Worm (Caenorhabditis elegans): ENCODE results near the gene rpl-32.

DNA sequence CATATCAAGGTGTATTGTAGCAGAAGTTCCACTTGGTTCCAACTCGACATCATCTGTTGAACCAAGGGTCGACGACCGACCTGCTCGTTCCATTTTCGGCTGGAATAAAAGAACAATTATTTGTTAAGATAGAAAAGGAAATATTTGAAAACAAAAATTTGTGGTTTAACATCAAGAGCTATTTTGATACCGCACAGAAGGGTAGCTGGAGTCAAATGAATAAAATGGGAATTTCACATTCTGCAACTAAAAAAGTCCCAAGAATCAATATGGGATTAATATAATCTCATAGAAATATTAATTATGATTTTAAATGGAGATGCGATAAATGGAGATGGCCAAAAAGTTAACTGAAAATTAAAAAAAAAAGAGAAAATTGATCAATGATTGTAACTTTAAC lies 41.6 kb upstream of the rpl-32 start, which contains the start of gene clh-5:
- TF ChIP-seq jun-1 (tag; optimal IDR thresholded peaks at IDR 0.05) (no peak), ceh-62 (tag; optimal IDR thresholded peaks at IDR 0.05) (no peak), aly-2 (tag; optimal IDR thresholded peaks at IDR 0.05) (no peak), nhr-237 (tag; optimal IDR thresholded peaks at IDR 0.05) (no peak)

Data from whole organism, L4 larva.